Worm (Caenorhabditis elegans) whole organism, midembryonic: ENCODE data around the gene C35D6.4.

Experiments used
- flt-1 ChIP-seq: fragments of 200-800 bp; sonication (Bioruptor generic); IDR thresholded peaks from 2 replicates; pipeline ENCODE4 v1.3.6; 2022; ENCODE audit warnings: missing genetic modification characterization, missing compliant biosample characterization
- klf-2 ChIP-seq: fragments of 200-800 bp; sonication (Bioruptor generic); conservative IDR thresholded peaks from 2 replicates; pipeline ENCODE4 v1.3.6; 2022; ENCODE audit warnings: missing genetic modification reagents, missing genetic modification characterization, missing compliant biosample characterization
- tab-1 ChIP-seq: fragments of 200-800 bp; sonication (Bioruptor generic); IDR thresholded peaks from 2 replicates; pipeline ENCODE4 v1.3.6; 2022; ENCODE audit warnings: missing genetic modification characterization, missing compliant biosample characterization

DNA sequence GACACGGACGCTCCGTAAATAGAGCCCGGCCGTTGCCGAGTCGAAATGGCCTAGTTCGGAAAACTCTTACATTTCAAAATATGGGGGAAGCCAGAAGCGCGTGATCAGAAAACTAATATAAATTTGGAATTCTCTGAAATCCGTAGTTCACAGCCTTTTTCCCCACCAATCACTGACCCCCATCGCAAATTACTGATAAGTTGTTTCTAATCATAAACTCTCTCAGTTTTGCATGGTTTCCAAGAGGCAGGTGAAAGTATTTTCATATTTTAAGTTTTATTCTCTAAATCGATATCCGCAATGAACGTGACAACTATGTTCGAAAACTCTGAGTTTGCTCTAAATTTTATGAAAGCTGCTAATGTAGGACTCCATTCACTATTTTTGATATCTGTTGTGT is 21.6 kb upstream of the C35D6.4 start, which contains the start of gene srz-74:
- TF ChIP-seq tab-1 (GFP tag; lab: Robert Waterston, UW) = no peak
- TF ChIP-seq klf-2 = no peak
- no peak for TF ChIP-seq flt-1 (GFP tag; lab: Robert Waterston, UW)
